Worm (Caenorhabditis elegans) whole organism, L2 larva: ENCODE results near the gene Y43B11AL.1.

ENCODE experiments used
- aly-2 ChIP-seq: fragments of 150-350 bp; optimal IDR thresholded peaks from 2 replicates; lab custom pipeline; 2014; ENCODE audit warnings: missing biosample characterization, missing genetic modification characterization
- ceh-82 ChIP-seq: fragments of 150-350 bp; optimal IDR thresholded peaks from 2 replicates; lab custom pipeline; 2014; ENCODE audit warnings: missing biosample characterization, missing genetic modification characterization
- fos-1 ChIP-seq: fragments of 150-350 bp; optimal IDR thresholded peaks from 2 replicates; lab custom pipeline; 2014; ENCODE audit warnings: missing biosample characterization, missing genetic modification characterization
- lin-13 ChIP-seq: fragments of 150-350 bp; optimal IDR thresholded peaks from 2 replicates; lab custom pipeline; 2014; ENCODE audit warnings: missing biosample characterization, missing genetic modification reagents, missing genetic modification characterization
- mdl-1 ChIP-seq, 2 experiments: fragments of 150-350 bp in 1 of 2; sonication (generic microtip) in 1 of 2; optimal IDR thresholded peaks; 2 replicates each; lab custom pipeline; 2017; ENCODE audit warnings: missing biosample characterization in 2 of 2, missing genetic modification characterization in 2 of 2
- ztf-4 ChIP-seq: fragments of 150-350 bp; optimal IDR thresholded peaks from 2 replicates; lab custom pipeline; 2014; ENCODE audit warnings: missing biosample characterization, missing genetic modification characterization

DNA sequence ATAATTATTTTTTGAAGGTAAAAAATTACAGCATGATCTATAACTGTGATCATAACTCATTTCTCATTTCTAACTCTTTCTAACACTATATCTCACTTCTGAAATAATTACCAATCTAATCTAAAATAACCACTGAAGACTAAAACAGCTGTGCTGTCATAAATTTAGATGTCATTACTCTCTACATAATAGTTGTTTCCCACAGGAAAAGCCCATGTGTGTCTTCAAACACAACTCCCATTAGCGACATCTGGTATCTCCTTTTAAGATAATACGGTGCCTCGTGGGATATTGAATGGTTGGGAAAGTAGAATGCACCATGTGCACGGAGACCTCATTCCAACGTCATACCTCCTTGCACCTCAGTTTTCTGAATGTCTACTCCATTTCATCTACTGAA lies at the start of gene Y43B11AL.1:
- TF ChIP-seq ceh-82 (tag; lab: Kevin White, UChicago), result no peak
- TF ChIP-seq mdl-1 (tag; optimal IDR thresholded peaks at IDR 0.05; lab: Kevin White, UChicago), result no peak
- no peak for TF ChIP-seq aly-2 (tag; lab: Kevin White, UChicago)
- TF ChIP-seq fos-1 (tag; lab: Kevin White, UChicago), result no peak
- TF ChIP-seq ztf-4, result no peak
- no peak for TF ChIP-seq lin-13 (GFP tag; lab: Kevin White, UChicago)
